Worm (Caenorhabditis elegans) whole organism, midembryonic: ENCODE results near the gene srsx-29.

ENCODE experiments used
- T22C8.4 ChIP-seq: fragments of 200-800 bp; sonication (Bioruptor generic); IDR thresholded peaks from 2 replicates; pipeline ENCODE4 v1.3.6; 2022; ENCODE audit warnings: missing genetic modification characterization, missing compliant biosample characterization
- cog-1 ChIP-seq: sonication (generic microtip); optimal IDR thresholded peaks from 2 replicates; lab custom pipeline; 2016; ENCODE audit warnings: missing genetic modification characterization, missing compliant biosample characterization
- flt-1 ChIP-seq: fragments of 200-800 bp; sonication (Bioruptor generic); IDR thresholded peaks from 2 replicates; pipeline ENCODE4 v1.3.6; 2022; ENCODE audit warnings: missing genetic modification characterization, missing compliant biosample characterization
- klf-2 ChIP-seq: fragments of 200-800 bp; sonication (Bioruptor generic); conservative IDR thresholded peaks from 2 replicates; pipeline ENCODE4 v1.3.6; 2022; ENCODE audit warnings: missing genetic modification reagents, missing genetic modification characterization, missing compliant biosample characterization
- med-1 ChIP-seq: sonication (generic microtip); optimal IDR thresholded peaks from 2 replicates; lab custom pipeline; 2017; ENCODE audit warnings: missing genetic modification characterization, mild to moderate bottlenecking, missing compliant biosample characterization, antibody characterized with exemption, missing genetic modification reagents; ENCODE audit not compliant: insufficient read depth
- ref-1 ChIP-seq: fragments of 200-800 bp; sonication (Bioruptor generic); conservative IDR thresholded peaks from 2 replicates; pipeline ENCODE4 v1.3.6; 2022; ENCODE audit warnings: missing genetic modification reagents, missing genetic modification characterization, missing compliant biosample characterization
- tab-1 ChIP-seq: fragments of 200-800 bp; sonication (Bioruptor generic); IDR thresholded peaks from 2 replicates; pipeline ENCODE4 v1.3.6; 2022; ENCODE audit warnings: missing genetic modification characterization, missing compliant biosample characterization
- ztf-23 ChIP-seq: fragments of 200-800 bp; sonication (Bioruptor generic); IDR thresholded peaks from 2 replicates; pipeline ENCODE4 v1.3.6; 2022; ENCODE audit warnings: missing genetic modification reagents, missing genetic modification characterization, missing compliant biosample characterization
- ztf-29 ChIP-seq: fragments of 200-800 bp; sonication (Bioruptor generic); IDR thresholded peaks from 2 replicates; pipeline ENCODE4 v1.3.6; 2022; ENCODE audit warnings: missing genetic modification reagents, missing genetic modification characterization, missing compliant biosample characterization

The srsx-29 gene

DNA sequence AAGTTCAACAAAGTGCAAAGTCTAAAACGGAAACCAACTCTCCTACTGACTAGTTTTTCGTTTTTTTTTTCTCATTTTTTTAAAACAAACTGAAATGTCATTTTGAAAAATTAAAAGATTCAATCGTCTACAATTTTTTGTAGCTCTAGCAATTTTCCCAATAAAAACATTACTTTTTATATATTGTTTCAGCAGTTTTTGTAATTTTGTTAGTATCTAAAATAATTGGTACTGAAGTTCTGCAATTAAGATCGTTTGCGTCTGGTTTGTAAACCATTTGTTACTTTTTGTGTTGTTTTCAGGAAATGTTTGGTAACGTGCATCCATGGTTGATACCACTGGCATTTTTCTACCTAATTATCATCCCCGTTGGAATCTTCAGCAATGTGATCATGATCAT, 3.7 kb downstream of the srsx-29 start, which contains the start of gene srsx-30:
Gene srsx-30 (plus strand): TSS at position 301 of the 400 bp plus-strand sequence.
- TF ChIP-seq med-1 (GFP tag; lab: Kevin White, UChicago), result no peak
- no peak for TF ChIP-seq cog-1 (tag; lab: Kevin White, UChicago)
- TF ChIP-seq ztf-29 (GFP tag; lab: Robert Waterston, UW), result no peak
- TF ChIP-seq ztf-23 (GFP tag; lab: Robert Waterston, UW), result no peak
- no peak for TF ChIP-seq flt-1 (GFP tag; lab: Robert Waterston, UW)
- no peak for TF ChIP-seq ref-1 (GFP tag; lab: Robert Waterston, UW)
- no peak for TF ChIP-seq klf-2 (GFP tag; lab: Robert Waterston, UW)
- TF ChIP-seq tab-1 (GFP tag; lab: Robert Waterston, UW), result no peak
- TF ChIP-seq T22C8.4, result no peak

DNA sequence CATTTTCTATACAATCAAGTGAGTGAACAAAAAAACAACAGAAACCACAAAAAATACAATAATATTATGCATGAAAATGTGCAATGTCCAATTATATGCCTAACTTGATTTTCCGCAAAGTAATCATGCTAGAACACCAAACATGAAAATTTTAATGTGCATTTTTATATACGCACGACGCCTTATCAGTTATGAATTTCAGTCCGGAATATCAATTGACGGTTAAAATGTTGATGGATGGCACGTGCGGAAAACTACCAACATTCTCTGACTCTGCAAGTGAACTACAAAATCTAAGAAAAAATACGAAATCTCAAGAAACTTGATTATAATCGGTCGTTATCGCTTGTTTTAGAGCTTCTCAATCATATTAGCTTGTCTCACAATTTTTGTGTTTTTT, 5.2 kb downstream of the srsx-29 start:
- TF ChIP-seq cog-1 (tag; lab: Kevin White, UChicago) (no peak), ztf-23 (GFP tag; lab: Robert Waterston, UW) (no peak), med-1 (GFP tag; lab: Kevin White, UChicago) (no peak), T22C8.4 (no peak), ztf-29 (GFP tag; lab: Robert Waterston, UW) (no peak), ref-1 (GFP tag; lab: Robert Waterston, UW) (no peak), klf-2 (GFP tag; lab: Robert Waterston, UW) (no peak), flt-1 (GFP tag; lab: Robert Waterston, UW) (no peak), tab-1 (GFP tag; lab: Robert Waterston, UW) (no peak)

- TF ChIP-seq flt-1 (GFP tag; lab: Robert Waterston, UW) (no peak), ztf-23 (GFP tag; lab: Robert Waterston, UW) (no peak), klf-2 (GFP tag; lab: Robert Waterston, UW) (no peak), med-1 (GFP tag; lab: Kevin White, UChicago) (no peak)
Observed at ce11 chrV:10160954-10161353, 6.2 kb downstream of the srsx-29 start, which contains the start of gene C51E3.10. C51E3.10 (minus strand) TSS chrV:10161134.

- TF ChIP-seq ztf-29 (GFP tag; lab: Robert Waterston, UW), result no peak
- no peak for TF ChIP-seq klf-2 (GFP tag; lab: Robert Waterston, UW)
- no peak for TF ChIP-seq T22C8.4
- no peak for TF ChIP-seq flt-1 (GFP tag; lab: Robert Waterston, UW)
- no peak for TF ChIP-seq tab-1 (GFP tag; lab: Robert Waterston, UW)
- no peak for TF ChIP-seq cog-1 (tag; lab: Kevin White, UChicago)
- TF ChIP-seq med-1 (GFP tag; lab: Kevin White, UChicago), result no peak
- no peak for TF ChIP-seq ztf-23 (GFP tag; lab: Robert Waterston, UW)
- no peak for TF ChIP-seq ref-1 (GFP tag; lab: Robert Waterston, UW)
Observed at ce11 chrV:10166368-10166767, 11.6 kb downstream of the srsx-29 start, which contains the start of gene C51E3.6. C51E3.6 (minus strand) TSS chrV:10166468.

DNA sequence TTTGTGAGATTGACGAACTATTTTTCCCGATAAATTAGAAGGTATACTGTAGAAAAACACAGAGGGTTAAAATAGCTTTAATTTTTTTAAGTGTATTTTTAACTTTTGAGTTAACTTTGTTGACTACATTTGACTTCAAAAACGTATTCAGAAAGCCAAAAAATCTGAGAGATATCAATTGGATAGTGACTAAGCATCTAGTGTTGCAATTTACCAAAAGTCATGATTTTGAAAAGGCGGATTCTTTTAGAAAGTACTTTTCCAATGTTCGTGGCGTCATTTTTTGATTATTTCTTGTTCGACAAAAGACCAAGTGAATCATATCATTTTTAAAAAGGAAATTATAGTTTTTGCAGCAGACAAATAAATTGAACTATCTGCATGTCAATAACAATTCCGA, 14.1 kb downstream of the srsx-29 start:
- TF ChIP-seq ztf-23 (GFP tag; lab: Robert Waterston, UW) (no peak), flt-1 (GFP tag; lab: Robert Waterston, UW) (no peak), klf-2 (GFP tag; lab: Robert Waterston, UW) (no peak), tab-1 (GFP tag; lab: Robert Waterston, UW) (no peak), med-1 (GFP tag; lab: Kevin White, UChicago) (no peak), ref-1 (GFP tag; lab: Robert Waterston, UW) (no peak), T22C8.4 (no peak), cog-1 (tag; lab: Kevin White, UChicago) (no peak), ztf-29 (GFP tag; lab: Robert Waterston, UW) (no peak)

ce11 chrV:10173653-10174052, 18.9 kb downstream of the srsx-29 start, which contains the start of gene egl-3:
egl-3 (minus strand) TSS chrV:10173753.
- TF ChIP-seq med-1 (GFP tag; lab: Kevin White, UChicago), result no peak
- TF ChIP-seq ref-1 (GFP tag; lab: Robert Waterston, UW), result no peak
- TF ChIP-seq T22C8.4, result no peak
- no peak for TF ChIP-seq tab-1 (GFP tag; lab: Robert Waterston, UW)
- no peak for TF ChIP-seq klf-2 (GFP tag; lab: Robert Waterston, UW)
- no peak for TF ChIP-seq flt-1 (GFP tag; lab: Robert Waterston, UW)
- no peak for TF ChIP-seq ztf-23 (GFP tag; lab: Robert Waterston, UW)
- no peak for TF ChIP-seq cog-1 (tag; lab: Kevin White, UChicago)
- TF ChIP-seq ztf-29 (GFP tag; lab: Robert Waterston, UW), result no peak

DNA sequence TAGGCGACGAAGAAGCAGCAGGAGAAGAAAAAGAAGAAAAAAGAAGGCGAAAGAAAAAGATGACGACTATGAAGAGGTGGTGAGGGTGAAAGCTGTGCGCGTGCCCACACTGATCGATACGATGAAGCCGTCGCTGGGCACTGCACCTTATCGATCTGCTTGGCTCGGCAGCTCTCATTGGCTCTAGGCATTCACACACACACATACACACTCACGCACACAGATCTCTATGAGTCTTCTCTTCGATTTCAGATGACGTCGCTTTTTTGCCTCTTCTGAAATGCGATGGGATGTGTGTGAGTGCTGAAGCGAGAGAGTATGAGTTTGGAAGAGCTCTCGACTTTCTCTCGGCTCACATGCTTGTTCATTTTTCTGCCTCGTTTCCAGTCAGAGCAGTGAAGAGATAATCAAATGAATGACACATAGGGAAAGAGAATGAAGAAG, 19.9 kb downstream of the srsx-29 start:
- TF ChIP-seq T22C8.4 (peak; percentile 79), ztf-23 (GFP tag; lab: Robert Waterston, UW) (no peak), klf-2 (GFP tag; lab: Robert Waterston, UW) (no peak)

DNA sequence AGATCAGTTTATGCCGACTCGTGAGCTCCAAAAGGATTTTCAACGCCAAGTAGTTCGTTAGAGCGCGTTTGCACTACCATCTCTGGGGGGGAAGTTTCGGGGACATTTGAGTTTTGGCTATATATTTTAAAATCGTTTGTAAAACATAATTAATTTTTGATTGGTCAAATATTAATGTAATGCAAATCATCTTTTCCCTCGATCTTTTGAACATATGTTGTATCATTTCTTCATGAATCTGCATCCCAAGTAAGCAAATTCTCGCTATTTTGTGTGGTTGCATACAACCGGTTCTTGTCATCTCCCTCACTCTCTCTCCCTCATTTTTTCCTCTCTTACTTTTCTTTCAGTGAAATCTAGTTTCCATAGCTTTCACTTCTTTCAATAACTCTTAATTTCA, 23.4 kb downstream of the srsx-29 start:
- TF ChIP-seq ref-1 (GFP tag; lab: Robert Waterston, UW), result no peak
- no peak for TF ChIP-seq ztf-29 (GFP tag; lab: Robert Waterston, UW)
- peak; percentile 46 for TF ChIP-seq cog-1 (tag; lab: Kevin White, UChicago)

DNA sequence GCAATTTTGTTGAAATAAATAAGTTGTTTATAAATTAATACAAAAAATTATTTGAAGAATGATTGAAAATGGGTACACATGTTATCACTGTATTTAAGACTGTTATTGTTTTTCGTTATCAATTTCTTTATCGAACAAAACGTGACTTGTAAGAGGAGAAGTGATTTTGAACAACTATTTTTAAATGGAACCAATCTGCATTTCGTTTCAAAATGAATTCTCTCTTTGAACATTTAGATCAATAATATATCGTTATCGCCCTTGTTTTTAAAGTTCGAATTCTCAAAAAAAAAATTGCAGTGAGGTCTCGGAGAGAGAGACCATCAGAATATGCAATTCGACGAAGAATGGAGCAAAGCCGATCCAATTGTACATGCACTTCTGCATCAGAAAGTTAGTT, 24.4 kb downstream of the srsx-29 start, which contains the start of gene cul-5:
Gene cul-5 (plus strand): TSS at position 301 of the 400 bp plus-strand sequence.
- TF ChIP-seq tab-1 (GFP tag; lab: Robert Waterston, UW) (no peak), flt-1 (GFP tag; lab: Robert Waterston, UW) (no peak), cog-1 (tag; lab: Kevin White, UChicago) (no peak), klf-2 (GFP tag; lab: Robert Waterston, UW) (no peak)

ce11 chrV:10182984-10183383, 28.2 kb downstream of the srsx-29 start, which contains the start of gene ZK856.4:
ZK856.4 (plus strand) TSS chrV:10183284.
- TF ChIP-seq ztf-23 (GFP tag; lab: Robert Waterston, UW), result no peak
- no peak for TF ChIP-seq flt-1 (GFP tag; lab: Robert Waterston, UW)
- TF ChIP-seq T22C8.4, result no peak
- TF ChIP-seq med-1 (GFP tag; lab: Kevin White, UChicago), result no peak
- TF ChIP-seq ztf-29 (GFP tag; lab: Robert Waterston, UW), result no peak
- TF ChIP-seq klf-2 (GFP tag; lab: Robert Waterston, UW), result no peak
- TF ChIP-seq tab-1 (GFP tag; lab: Robert Waterston, UW), result no peak
- TF ChIP-seq ref-1 (GFP tag; lab: Robert Waterston, UW), result no peak
- TF ChIP-seq cog-1 (tag; lab: Kevin White, UChicago), result no peak
